Worm (Caenorhabditis elegans) whole organism, L2 larva: ENCODE data around the gene ZC190.7.

Experiments used
- Y55F3AM.14 ChIP-seq: fragments of 200-800 bp; sonication (Bioruptor generic); optimal IDR thresholded peaks from 2 replicates; lab custom pipeline; 2018; ENCODE audit warnings: mild to moderate bottlenecking, missing genetic modification characterization, missing compliant biosample characterization
- blmp-1 ChIP-seq: sonication (generic microtip); optimal IDR thresholded peaks from 2 replicates; lab custom pipeline; 2017; ENCODE audit warnings: missing genetic modification characterization, mild to moderate bottlenecking, missing compliant biosample characterization, antibody characterized with exemption, moderate library complexity; ENCODE audit not compliant: insufficient read depth
- ceh-82 ChIP-seq: fragments of 150-350 bp; optimal IDR thresholded peaks from 2 replicates; lab custom pipeline; 2014; ENCODE audit warnings: missing biosample characterization, missing genetic modification characterization
- crh-2 ChIP-seq: sonication (generic microtip); optimal IDR thresholded peaks from 2 replicates; lab custom pipeline; 2017; ENCODE audit warnings: missing biosample characterization, missing genetic modification characterization
- fos-1 ChIP-seq: fragments of 150-350 bp; optimal IDR thresholded peaks from 2 replicates; lab custom pipeline; 2014; ENCODE audit warnings: missing biosample characterization, missing genetic modification characterization
- lin-13 ChIP-seq: fragments of 150-350 bp; optimal IDR thresholded peaks from 2 replicates; lab custom pipeline; 2014; ENCODE audit warnings: missing biosample characterization, missing genetic modification reagents, missing genetic modification characterization
- lsy-2 ChIP-seq, 2 experiments: fragments of 150-350 bp in 1 of 2; sonication (generic microtip) in 1 of 2; optimal IDR thresholded peaks; 2 replicates each; lab custom pipeline; 2014 to 2017; ENCODE audit warnings: missing biosample characterization in 2 of 2, missing genetic modification characterization in 2 of 2
- nhr-10 ChIP-seq: sonication (generic microtip); optimal IDR thresholded peaks from 2 replicates; lab custom pipeline; 2017; ENCODE audit warnings: missing biosample characterization, missing genetic modification characterization
- nhr-11 ChIP-seq: fragments of 150-350 bp; optimal IDR thresholded peaks from 2 replicates; lab custom pipeline; 2014; ENCODE audit warnings: missing biosample characterization, missing genetic modification characterization
- nhr-12 ChIP-seq: fragments of 150-350 bp; optimal IDR thresholded peaks from 2 replicates; lab custom pipeline; 2014; ENCODE audit warnings: missing biosample characterization, missing genetic modification characterization
- nhr-237 ChIP-seq: fragments of 150-350 bp; optimal IDR thresholded peaks from 2 replicates; lab custom pipeline; 2014; ENCODE audit warnings: missing biosample characterization, missing genetic modification characterization
- skn-1 ChIP-seq: sonication (generic microtip); optimal IDR thresholded peaks from 2 replicates; lab custom pipeline; 2017; ENCODE audit warnings: missing biosample characterization, missing genetic modification characterization
- sma-3 ChIP-seq: sonication (generic microtip); optimal IDR thresholded peaks from 2 replicates; lab custom pipeline; 2016; ENCODE audit warnings: missing genetic modification reagents, missing genetic modification characterization, missing compliant biosample characterization
- unc-39 ChIP-seq: fragments of 150-350 bp; optimal IDR thresholded peaks from 2 replicates; lab custom pipeline; 2014; ENCODE audit warnings: missing biosample characterization, missing genetic modification characterization

DNA sequence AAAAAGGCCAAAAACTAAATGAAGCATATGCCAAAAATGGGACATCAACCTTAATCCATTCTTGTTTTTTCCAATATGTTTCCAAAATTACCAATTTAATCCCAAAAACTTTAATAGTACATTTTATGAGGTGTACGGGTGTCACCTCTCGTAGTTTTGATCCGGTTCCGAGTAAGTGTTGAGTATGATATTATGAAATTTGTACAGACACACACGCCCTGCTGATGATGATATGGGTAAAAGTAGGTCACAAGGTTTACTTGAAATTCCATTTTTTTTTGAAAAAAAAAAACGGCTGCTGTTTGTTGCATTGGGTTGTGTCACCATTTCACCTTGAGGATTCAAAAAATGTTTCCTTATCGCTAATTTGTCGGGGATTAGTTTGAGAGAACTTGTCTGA, 28.8 kb downstream of the ZC190.7 start:
- TF ChIP-seq Y55F3AM.14 (no peak), blmp-1 (no peak), ceh-82 (tag; lab: Kevin White, UChicago) (no peak), skn-1 (tag; lab: Kevin White, UChicago) (no peak), nhr-11 (tag; lab: Kevin White, UChicago) (no peak), nhr-10 (tag; lab: Kevin White, UChicago) (no peak), fos-1 (tag; lab: Kevin White, UChicago) (no peak), nhr-12 (tag; lab: Kevin White, UChicago) (no peak), unc-39 (tag; lab: Kevin White, UChicago) (no peak), crh-2 (tag; lab: Kevin White, UChicago) (no peak), nhr-237 (tag; lab: Kevin White, UChicago) (no peak), sma-3 (no peak), lsy-2 (tag; optimal IDR thresholded peaks at IDR 0.05; lab: Kevin White, UChicago) (no peak), lin-13 (GFP tag; lab: Kevin White, UChicago) (no peak)
